Worm (Caenorhabditis elegans) whole organism, midembryonic: ENCODE results near the gene pid-5.

Experiments used
- T22C8.4 ChIP-seq: fragments of 200-800 bp; sonication (Bioruptor generic); IDR thresholded peaks from 2 replicates; pipeline ENCODE4 v1.3.6; 2022; ENCODE audit warnings: missing genetic modification characterization, missing compliant biosample characterization
- cog-1 ChIP-seq: sonication (generic microtip); optimal IDR thresholded peaks from 2 replicates; lab custom pipeline; 2016; ENCODE audit warnings: missing genetic modification characterization, missing compliant biosample characterization
- flt-1 ChIP-seq: fragments of 200-800 bp; sonication (Bioruptor generic); IDR thresholded peaks from 2 replicates; pipeline ENCODE4 v1.3.6; 2022; ENCODE audit warnings: missing genetic modification characterization, missing compliant biosample characterization
- klf-2 ChIP-seq: fragments of 200-800 bp; sonication (Bioruptor generic); conservative IDR thresholded peaks from 2 replicates; pipeline ENCODE4 v1.3.6; 2022; ENCODE audit warnings: missing genetic modification reagents, missing genetic modification characterization, missing compliant biosample characterization
- med-1 ChIP-seq: sonication (generic microtip); optimal IDR thresholded peaks from 2 replicates; lab custom pipeline; 2017; ENCODE audit warnings: missing genetic modification characterization, mild to moderate bottlenecking, missing compliant biosample characterization, antibody characterized with exemption, missing genetic modification reagents; ENCODE audit not compliant: insufficient read depth
- ref-1 ChIP-seq: fragments of 200-800 bp; sonication (Bioruptor generic); conservative IDR thresholded peaks from 2 replicates; pipeline ENCODE4 v1.3.6; 2022; ENCODE audit warnings: missing genetic modification reagents, missing genetic modification characterization, missing compliant biosample characterization
- tab-1 ChIP-seq: fragments of 200-800 bp; sonication (Bioruptor generic); IDR thresholded peaks from 2 replicates; pipeline ENCODE4 v1.3.6; 2022; ENCODE audit warnings: missing genetic modification characterization, missing compliant biosample characterization
- ztf-23 ChIP-seq: fragments of 200-800 bp; sonication (Bioruptor generic); IDR thresholded peaks from 2 replicates; pipeline ENCODE4 v1.3.6; 2022; ENCODE audit warnings: missing genetic modification reagents, missing genetic modification characterization, missing compliant biosample characterization
- ztf-29 ChIP-seq: fragments of 200-800 bp; sonication (Bioruptor generic); IDR thresholded peaks from 2 replicates; pipeline ENCODE4 v1.3.6; 2022; ENCODE audit warnings: missing genetic modification reagents, missing genetic modification characterization, missing compliant biosample characterization

pid-5 gene

DNA sequence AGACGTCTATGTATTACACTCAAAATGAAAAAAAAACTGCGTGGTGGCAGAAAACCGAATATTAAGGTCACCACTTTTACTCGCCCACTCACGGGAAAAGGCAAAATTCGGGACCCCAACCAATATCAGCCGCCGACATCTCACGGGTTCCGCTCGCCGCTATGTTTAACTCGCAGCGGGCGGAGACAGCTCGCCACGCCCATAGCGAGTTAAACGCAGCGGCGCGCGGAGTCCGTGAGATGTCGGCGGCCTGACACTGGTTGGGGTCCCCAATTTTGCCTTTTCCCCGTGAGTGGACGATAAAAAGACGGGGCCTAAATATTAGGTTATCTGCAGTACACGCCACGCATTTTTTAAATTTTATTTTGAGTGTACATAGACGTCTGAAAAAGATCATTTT is 6.9 kb downstream of the pid-5 start:
- TF ChIP-seq ztf-29 (GFP tag; lab: Robert Waterston, UW) (no peak), flt-1 (no peak), tab-1 (GFP tag; lab: Robert Waterston, UW) (no peak), cog-1 (tag; lab: Kevin White, UChicago) (no peak), T22C8.4 (GFP tag; lab: Robert Waterston, UW) (no peak), ref-1 (no peak), klf-2 (no peak), ztf-23 (GFP tag; lab: Robert Waterston, UW) (no peak), med-1 (GFP tag; lab: Kevin White, UChicago) (no peak)

ce11 chrV:4185885-4186284 is 10.2 kb downstream of the pid-5 start:
- TF ChIP-seq ref-1 (no peak), ztf-23 (GFP tag; lab: Robert Waterston, UW) (no peak), tab-1 (GFP tag; lab: Robert Waterston, UW) (no peak)

ce11 chrV:4186453-4187143 is 10.9 kb downstream of the pid-5 start:
- TF ChIP-seq med-1 (GFP tag; lab: Kevin White, UChicago) (no peak), cog-1 (tag; lab: Kevin White, UChicago) (no peak), ztf-23 (GFP tag; lab: Robert Waterston, UW) (no peak), ref-1 (no peak), klf-2 (no peak), tab-1 (GFP tag; lab: Robert Waterston, UW) (no peak), T22C8.4 (GFP tag; lab: Robert Waterston, UW) (no peak), ztf-29 (GFP tag; lab: Robert Waterston, UW) (no peak), flt-1 (no peak)

- TF ChIP-seq med-1 (GFP tag; lab: Kevin White, UChicago) (no peak), ref-1 (no peak)
Measured at ce11 chrV:4187144-4187485, 11.4 kb downstream of the pid-5 start, which contains the start of gene nhr-114. Gene nhr-114, plus strand, starts transcription at chrV:4187202.

DNA sequence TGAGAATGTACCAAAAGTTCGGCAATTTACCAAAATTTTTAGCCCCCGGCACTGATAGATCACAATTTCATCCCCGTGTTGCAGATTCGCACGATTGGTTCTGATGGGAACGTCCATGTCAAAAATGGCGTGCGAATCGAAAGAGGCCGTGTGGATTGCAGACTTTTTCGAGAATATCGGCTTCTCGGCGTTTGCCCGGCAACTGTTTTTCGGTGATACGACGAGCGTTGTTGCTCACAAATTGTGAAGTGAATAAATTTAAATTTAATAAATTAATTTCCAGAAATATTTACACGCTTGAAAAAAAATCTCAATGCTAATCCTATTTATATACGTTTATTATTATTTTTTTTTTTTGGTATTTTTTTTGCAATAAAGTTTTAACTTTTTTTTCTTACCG is 13.9 kb downstream of the pid-5 start:
- TF ChIP-seq ztf-29 (GFP tag; lab: Robert Waterston, UW) (no peak), flt-1 (no peak), med-1 (GFP tag; lab: Kevin White, UChicago) (no peak), cog-1 (tag; lab: Kevin White, UChicago) (no peak)

- TF ChIP-seq ztf-23 (GFP tag; lab: Robert Waterston, UW), result no peak
- TF ChIP-seq cog-1 (tag; lab: Kevin White, UChicago), result no peak
- no peak for TF ChIP-seq flt-1
- no peak for TF ChIP-seq ztf-29 (GFP tag; lab: Robert Waterston, UW)
- TF ChIP-seq T22C8.4 (GFP tag; lab: Robert Waterston, UW), result no peak
- TF ChIP-seq tab-1 (GFP tag; lab: Robert Waterston, UW), result no peak
- TF ChIP-seq klf-2, result no peak
- TF ChIP-seq ref-1, result no peak
- no peak for TF ChIP-seq med-1 (GFP tag; lab: Kevin White, UChicago)
Measured at ce11 chrV:4190232-4190631, 14.6 kb downstream of the pid-5 start.

- TF ChIP-seq ztf-29 (GFP tag; lab: Robert Waterston, UW) (no peak), ref-1 (no peak), klf-2 (no peak), cog-1 (tag; lab: Kevin White, UChicago) (peak; percentile 27), T22C8.4 (GFP tag; lab: Robert Waterston, UW) (no peak)
Measured at ce11 chrV:4192688-4193471, 17.2 kb downstream of the pid-5 start.

DNA sequence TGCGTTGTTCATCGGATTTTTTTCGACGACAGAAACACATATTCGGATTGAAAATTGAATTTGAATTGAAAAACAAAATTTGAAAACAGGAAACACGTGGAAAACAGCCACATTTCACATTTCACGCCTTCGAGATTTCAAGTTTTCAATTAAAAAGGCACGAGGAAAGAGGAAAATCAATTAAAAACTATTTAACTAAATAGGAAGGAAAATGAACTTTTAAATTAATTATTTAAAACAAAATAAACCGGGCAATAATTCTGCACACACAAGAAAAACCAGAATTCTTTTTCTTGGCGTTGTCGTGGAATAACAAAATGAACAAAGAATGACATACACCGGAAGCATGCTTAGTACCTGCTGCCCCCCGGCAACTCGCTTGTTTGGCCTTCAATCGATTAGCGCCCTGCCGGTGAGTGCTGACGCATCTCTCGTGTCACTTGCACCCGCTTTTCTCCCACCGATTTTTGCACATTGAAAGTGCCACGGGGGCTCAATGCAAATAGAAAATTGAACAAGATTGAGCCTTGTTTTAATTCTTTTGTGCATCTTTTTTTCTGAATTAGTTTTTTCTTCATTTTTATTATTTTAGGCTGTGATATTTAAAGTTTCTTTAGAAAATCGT is 19.0 kb downstream of the pid-5 start, which contains the start of gene Y45G5AM.9:
Gene Y45G5AM.9 (minus strand): TSS at position 51 of the 625 bp plus-strand sequence.
- TF ChIP-seq tab-1 (GFP tag; lab: Robert Waterston, UW), result peak; percentile 73
- no peak for TF ChIP-seq ref-1
- peak; percentile 81 for TF ChIP-seq cog-1 (tag; lab: Kevin White, UChicago)
- peak; percentile 83 for TF ChIP-seq ztf-23 (GFP tag; lab: Robert Waterston, UW)
- 0 out of 2 replicates have a peak, but pooled peaks have one; percentile 13 for TF ChIP-seq ztf-29 (GFP tag; lab: Robert Waterston, UW)
- peak; percentile 79 for TF ChIP-seq flt-1
- TF ChIP-seq klf-2, result 0 out of 2 replicates have a peak, but pooled peaks have one; percentile 62
- peak; percentile 94 for TF ChIP-seq T22C8.4 (GFP tag; lab: Robert Waterston, UW)
- peak; percentile 28 for TF ChIP-seq med-1 (GFP tag; lab: Kevin White, UChicago)

- no peak for TF ChIP-seq ztf-23 (GFP tag; lab: Robert Waterston, UW)
- TF ChIP-seq ztf-29 (GFP tag; lab: Robert Waterston, UW), result no peak
Measured at ce11 chrV:4195283-4195682, 19.6 kb downstream of the pid-5 start, which contains the start of gene algn-5. Gene algn-5, plus strand, starts transcription at chrV:4195577.

- TF ChIP-seq klf-2 (no peak), tab-1 (GFP tag; lab: Robert Waterston, UW) (no peak), cog-1 (tag; lab: Kevin White, UChicago) (no peak), ztf-23 (GFP tag; lab: Robert Waterston, UW) (no peak), ztf-29 (GFP tag; lab: Robert Waterston, UW) (no peak), flt-1 (no peak), T22C8.4 (GFP tag; lab: Robert Waterston, UW) (no peak), med-1 (GFP tag; lab: Kevin White, UChicago) (no peak), ref-1 (no peak)
Measured at ce11 chrV:4199185-4199584, 23.5 kb downstream of the pid-5 start, which contains the start of gene rpac-40. Gene rpac-40, plus strand, starts transcription at chrV:4199485.
